Worm (Caenorhabditis elegans) whole organism, L3 larva: Measurements from ENCODE around the gene C50F4.16.

ENCODE experiments used
- R02D3.7 ChIP-seq: fragments of 150-350 bp; optimal IDR thresholded peaks from 2 replicates; lab custom pipeline; 2014; ENCODE audit warnings: missing biosample characterization, missing genetic modification characterization
- ZK546.5 ChIP-seq: sonication (generic microtip); optimal IDR thresholded peaks from 2 replicates; lab custom pipeline; 2017; ENCODE audit warnings: missing biosample characterization, missing genetic modification characterization
- aly-2 ChIP-seq: fragments of 150-350 bp; optimal IDR thresholded peaks from 2 replicates; lab custom pipeline; 2014; ENCODE audit warnings: missing biosample characterization, missing genetic modification characterization
- ama-1 ChIP-seq: fragments of 150-350 bp; optimal IDR thresholded peaks from 2 replicates; lab custom pipeline; 2018
- ceh-16 ChIP-seq: sonication (generic microtip); optimal IDR thresholded peaks from 2 replicates; lab custom pipeline; 2017; ENCODE audit warnings: missing biosample characterization, missing genetic modification characterization
- ceh-28 ChIP-seq: fragments of 150-350 bp; optimal IDR thresholded peaks from 2 replicates; lab custom pipeline; 2014; ENCODE audit warnings: missing biosample characterization, missing genetic modification reagents, missing genetic modification characterization
- ceh-82 ChIP-seq: fragments of 150-350 bp; optimal IDR thresholded peaks from 2 replicates; lab custom pipeline; 2014; ENCODE audit warnings: missing biosample characterization, missing genetic modification characterization
- ceh-9 ChIP-seq: sonication (generic microtip); optimal IDR thresholded peaks from 2 replicates; lab custom pipeline; 2018; ENCODE audit warnings: missing biosample characterization, missing genetic modification characterization
- daf-12 ChIP-seq: fragments of 150-350 bp; optimal IDR thresholded peaks from 2 replicates; lab custom pipeline; 2014; ENCODE audit warnings: missing biosample characterization, missing genetic modification reagents, missing genetic modification characterization
- egl-27 ChIP-seq: sonication (generic microtip); optimal IDR thresholded peaks from 4 replicates; lab custom pipeline; 2017; ENCODE audit warnings: missing biosample characterization, missing genetic modification reagents, missing genetic modification characterization
- egl-5 ChIP-seq: fragments of 150-350 bp; optimal IDR thresholded peaks from 2 replicates; lab custom pipeline; 2017; ENCODE audit warnings: missing biosample characterization, missing genetic modification reagents, missing genetic modification characterization, inconsistent platforms
- elt-1 ChIP-seq: fragments of 150-350 bp; optimal IDR thresholded peaks from 2 replicates; lab custom pipeline; 2014; ENCODE audit warnings: missing biosample characterization, missing genetic modification characterization
- elt-2 ChIP-seq: sonication (generic microtip); optimal IDR thresholded peaks from 2 replicates; lab custom pipeline; 2016; ENCODE audit warnings: missing genetic modification reagents, mild to moderate bottlenecking, missing genetic modification characterization, missing compliant biosample characterization
- elt-3 ChIP-seq, 3 experiments: fragments of 150-350 bp in 1 of 3; sonication (generic microtip) in 2 of 3; optimal IDR thresholded peaks; 2 replicates in 2 of 3; 4 replicates in 1 of 3; lab custom pipeline; 2014 to 2017; ENCODE audit warnings: missing biosample characterization in 3 of 3, missing genetic modification characterization in 3 of 3
- eor-1 ChIP-seq, 2 experiments: fragments of 150-350 bp; optimal IDR thresholded peaks; 2 replicates each; lab custom pipeline; 2014 to 2018; ENCODE audit warnings: missing biosample characterization in 2 of 2, missing genetic modification characterization in 2 of 2
- fkh-10 ChIP-seq: sonication (generic microtip); optimal IDR thresholded peaks from 2 replicates; lab custom pipeline; 2017; ENCODE audit warnings: missing biosample characterization, missing genetic modification reagents, missing genetic modification characterization
- fkh-2 ChIP-seq: fragments of 150-350 bp; optimal IDR thresholded peaks from 2 replicates; lab custom pipeline; 2014; ENCODE audit warnings: missing biosample characterization, missing genetic modification reagents, missing genetic modification characterization
- fos-1 ChIP-seq: fragments of 150-350 bp; optimal IDR thresholded peaks from 2 replicates; lab custom pipeline; 2014; ENCODE audit warnings: missing biosample characterization, missing genetic modification characterization
- hmg-11 ChIP-seq: sonication (generic microtip); optimal IDR thresholded peaks from 2 replicates; lab custom pipeline; 2016; ENCODE audit warnings: missing genetic modification characterization, missing compliant biosample characterization
- jun-1 ChIP-seq: fragments of 150-350 bp; optimal IDR thresholded peaks from 2 replicates; lab custom pipeline; 2014; ENCODE audit warnings: missing biosample characterization, missing genetic modification reagents, missing genetic modification characterization
- lin-15B ChIP-seq: fragments of 150-350 bp; optimal IDR thresholded peaks from 2 replicates; lab custom pipeline; 2014; ENCODE audit warnings: missing biosample characterization, missing genetic modification characterization
- lin-39 ChIP-seq: fragments of 150-350 bp; optimal IDR thresholded peaks from 2 replicates; lab custom pipeline; 2018; ENCODE audit warnings: missing biosample characterization, missing genetic modification reagents, missing genetic modification characterization
- lsy-12 ChIP-seq: sonication (generic microtip); optimal IDR thresholded peaks from 2 replicates; lab custom pipeline; 2016; ENCODE audit warnings: mild to moderate bottlenecking, missing genetic modification characterization, missing compliant biosample characterization
- mdl-1 ChIP-seq: fragments of 150-350 bp; optimal IDR thresholded peaks from 2 replicates; lab custom pipeline; 2014; ENCODE audit warnings: missing biosample characterization, missing genetic modification characterization
- mml-1 ChIP-seq: fragments of 150-350 bp; sonication (generic microtip); optimal IDR thresholded peaks from 3 replicates; lab custom pipeline; 2014; ENCODE audit warnings: missing biosample characterization, missing genetic modification characterization
- nfya-1 ChIP-seq: sonication (generic microtip); optimal IDR thresholded peaks from 2 replicates; lab custom pipeline; 2017; ENCODE audit warnings: missing genetic modification characterization, mild to moderate bottlenecking, missing compliant biosample characterization, antibody characterized with exemption, moderate library complexity; ENCODE audit not compliant: insufficient read depth
- nhr-11 ChIP-seq: fragments of 150-350 bp; optimal IDR thresholded peaks from 2 replicates; lab custom pipeline; 2014; ENCODE audit warnings: missing biosample characterization, missing genetic modification characterization
- nhr-12 ChIP-seq: fragments of 150-350 bp; optimal IDR thresholded peaks from 2 replicates; lab custom pipeline; 2014; ENCODE audit warnings: missing biosample characterization, missing genetic modification characterization
- nhr-23 ChIP-seq: fragments of 150-350 bp; optimal IDR thresholded peaks from 2 replicates; lab custom pipeline; 2014; ENCODE audit warnings: missing biosample characterization, missing genetic modification reagents, missing genetic modification characterization
- nhr-237 ChIP-seq: fragments of 150-350 bp; optimal IDR thresholded peaks from 2 replicates; lab custom pipeline; 2014; ENCODE audit warnings: missing biosample characterization, missing genetic modification characterization
- nhr-25 ChIP-seq: sonication (generic microtip); optimal IDR thresholded peaks from 2 replicates; lab custom pipeline; 2017; ENCODE audit warnings: missing biosample characterization, missing genetic modification characterization
- nhr-28 ChIP-seq: fragments of 150-350 bp; optimal IDR thresholded peaks from 2 replicates; lab custom pipeline; 2014; ENCODE audit warnings: missing biosample characterization, missing genetic modification characterization
- nhr-43 ChIP-seq: sonication (generic microtip); optimal IDR thresholded peaks from 2 replicates; lab custom pipeline; 2016; ENCODE audit warnings: mild to moderate bottlenecking, missing genetic modification characterization, missing compliant biosample characterization; ENCODE audit not compliant: poor library complexity, severe bottlenecking
- nhr-67 ChIP-seq: fragments of 150-350 bp; optimal IDR thresholded peaks from 2 replicates; lab custom pipeline; 2014; ENCODE audit warnings: missing biosample characterization, missing genetic modification characterization
- nhr-76 ChIP-seq: fragments of 150-350 bp; sonication (generic microtip); optimal IDR thresholded peaks from 5 replicates; lab custom pipeline; 2014; ENCODE audit warnings: missing biosample characterization, missing genetic modification characterization
- nhr-77 ChIP-seq: fragments of 150-350 bp; optimal IDR thresholded peaks from 2 replicates; lab custom pipeline; 2014; ENCODE audit warnings: missing biosample characterization, missing genetic modification characterization
- pha-4 ChIP-seq: fragments of 150-350 bp; optimal IDR thresholded peaks from 2 replicates; lab custom pipeline; 2014; ENCODE audit warnings: missing biosample characterization, missing genetic modification reagents, missing genetic modification characterization
- pqm-1 ChIP-seq: fragments of 150-350 bp; optimal IDR thresholded peaks from 2 replicates; lab custom pipeline; 2017; ENCODE audit warnings: missing biosample characterization, missing genetic modification characterization, inconsistent platforms
- sea-2 ChIP-seq: fragments of 150-350 bp; sonication (generic microtip); optimal IDR thresholded peaks from 4 replicates; lab custom pipeline; 2014; ENCODE audit warnings: missing biosample characterization, missing genetic modification reagents, missing genetic modification characterization
- skn-1 ChIP-seq: fragments of 150-350 bp; optimal IDR thresholded peaks from 2 replicates; lab custom pipeline; 2014; ENCODE audit warnings: missing biosample characterization, missing genetic modification characterization
- snpc-4 ChIP-seq: fragments of 150-350 bp; optimal IDR thresholded peaks from 2 replicates; lab custom pipeline; 2014; ENCODE audit warnings: missing biosample characterization, missing genetic modification characterization
- tbx-2 ChIP-seq: sonication (generic microtip); optimal IDR thresholded peaks from 2 replicates; lab custom pipeline; 2016; ENCODE audit warnings: mild to moderate bottlenecking, missing genetic modification characterization, missing compliant biosample characterization
- unc-39 ChIP-seq: sonication (generic microtip); optimal IDR thresholded peaks from 4 replicates; lab custom pipeline; 2017; ENCODE audit warnings: missing biosample characterization, missing genetic modification characterization
- unc-62 ChIP-seq: fragments of 150-350 bp; sonication (generic microtip); optimal IDR thresholded peaks from 4 replicates; lab custom pipeline; 2014; ENCODE audit warnings: missing biosample characterization, missing genetic modification reagents, missing genetic modification characterization
- zag-1 ChIP-seq: fragments of 150-350 bp; optimal IDR thresholded peaks from 2 replicates; lab custom pipeline; 2014; ENCODE audit warnings: missing biosample characterization, missing genetic modification characterization
- ztf-11 ChIP-seq: fragments of 150-350 bp; optimal IDR thresholded peaks from 2 replicates; lab custom pipeline; 2014; ENCODE audit warnings: missing biosample characterization, missing genetic modification characterization
- ztf-4 ChIP-seq: fragments of 150-350 bp; optimal IDR thresholded peaks from 2 replicates; lab custom pipeline; 2014; ENCODE audit warnings: missing biosample characterization, missing genetic modification characterization

The C50F4.16 gene

DNA sequence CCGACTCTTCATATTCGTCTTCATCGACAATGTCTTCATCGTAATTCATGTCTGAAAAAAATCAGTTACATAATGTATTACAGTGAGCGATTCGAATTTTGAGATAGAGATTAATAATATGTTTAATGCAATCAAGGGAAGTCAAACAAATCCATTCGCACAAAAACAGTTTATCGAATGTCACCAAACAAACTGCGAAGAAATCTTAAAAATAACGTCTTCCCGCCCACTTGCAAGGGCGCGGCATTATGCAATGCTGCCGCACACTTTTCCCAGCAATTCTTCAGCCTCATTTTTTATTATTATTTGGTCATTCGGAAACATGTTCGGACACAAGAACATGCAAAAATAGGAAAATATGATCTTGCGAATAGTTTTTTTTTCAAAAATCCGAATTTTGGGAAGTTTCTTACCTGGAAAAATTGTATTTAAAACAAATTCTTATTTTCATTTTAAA lies 2.8 kb upstream of the C50F4.16 start, which contains the start of gene mdf-1:
Gene mdf-1 (minus strand): TSS at position 51 of the 457 bp plus-strand sequence.
- TF ChIP-seq nhr-11 (tag; lab: Kevin White, UChicago): no peak
- no peak for TF ChIP-seq unc-39 (tag; lab: Kevin White, UChicago)
- TF ChIP-seq ceh-28: peak; percentile 15
- TF ChIP-seq nhr-23 (tag; lab: Kevin White, UChicago): peak; percentile 85
- TF ChIP-seq nhr-77 (tag; lab: Kevin White, UChicago): no peak
- TF ChIP-seq egl-27: no peak
- no peak for TF ChIP-seq fkh-2 (tag; lab: Kevin White, UChicago)
- TF ChIP-seq snpc-4 (tag; lab: Kevin White, UChicago): peak; percentile 36
- TF ChIP-seq zag-1 (tag; lab: Kevin White, UChicago): no peak
- peak; percentile 15 for TF ChIP-seq ztf-4 (tag; lab: Kevin White, UChicago)
- TF ChIP-seq nhr-25 (tag; lab: Kevin White, UChicago): peak; percentile 75
- TF ChIP-seq ztf-11 (tag; lab: Kevin White, UChicago): no peak
- peak; percentile 12 for TF ChIP-seq unc-62
- no peak for TF ChIP-seq mml-1 (tag; lab: Kevin White, UChicago)
- TF ChIP-seq fkh-10: no peak
- no peak for TF ChIP-seq nhr-67 (tag; lab: Kevin White, UChicago)
- peak; percentile 85 for TF ChIP-seq hmg-11 (tag; lab: Kevin White, UChicago)
- TF ChIP-seq pha-4: peak; percentile 55
- TF ChIP-seq nhr-43 (tag; lab: Kevin White, UChicago): peak; percentile 47
- TF ChIP-seq nhr-237 (tag; lab: Kevin White, UChicago): no peak
- TF ChIP-seq pqm-1: peak; percentile 58
- TF ChIP-seq nhr-28 (tag; lab: Kevin White, UChicago): no peak
- no peak for TF ChIP-seq ZK546.5 (tag; lab: Kevin White, UChicago)
- peak; percentile 41 for TF ChIP-seq ama-1 (lab: Kevin White, UChicago)
- TF ChIP-seq ceh-82: no peak
- peak; percentile 14 for TF ChIP-seq tbx-2 (tag; lab: Kevin White, UChicago)
- TF ChIP-seq elt-2 (tag; lab: Kevin White, UChicago): peak; percentile 47
- no peak for TF ChIP-seq mdl-1 (tag; lab: Kevin White, UChicago)
- TF ChIP-seq R02D3.7 (tag; lab: Kevin White, UChicago): no peak
- no peak for TF ChIP-seq elt-3 (tag; optimal IDR thresholded peaks at IDR 0.05; lab: Kevin White, UChicago)
- no peak for TF ChIP-seq ceh-16 (tag; lab: Kevin White, UChicago)
- TF ChIP-seq daf-12: no peak
- no peak for TF ChIP-seq sea-2 (GFP tag; lab: Kevin White, UChicago)
- TF ChIP-seq lin-39 (tag; lab: Kevin White, UChicago): peak; percentile 63
- no peak for TF ChIP-seq fos-1 (tag; lab: Kevin White, UChicago)
- TF ChIP-seq aly-2 (tag; lab: Kevin White, UChicago): no peak
- TF ChIP-seq elt-1 (tag; lab: Kevin White, UChicago): no peak
- TF ChIP-seq nfya-1 (tag; lab: Kevin White, UChicago): peak; percentile 82
- TF ChIP-seq ceh-9 (tag; lab: Kevin White, UChicago): no peak
- TF ChIP-seq lin-15B: peak; percentile 73
- TF ChIP-seq egl-5 (tag; lab: Kevin White, UChicago): peak; percentile 17
- TF ChIP-seq jun-1 (tag; lab: Kevin White, UChicago): no peak
- no peak for TF ChIP-seq nhr-76 (tag; lab: Kevin White, UChicago)
- no peak for TF ChIP-seq skn-1
- peak; percentile 51 for TF ChIP-seq lsy-12 (tag; lab: Kevin White, UChicago)
- no peak for TF ChIP-seq nhr-12 (tag; lab: Kevin White, UChicago)
- no peak for TF ChIP-seq eor-1 (tag; optimal IDR thresholded peaks at IDR 0.05; lab: Kevin White, UChicago)
